Fruit fly (Drosophila melanogaster) whole organism, embryonic: ENCODE data around the gene Zip89B.

Experiments used
- CG10267 ChIP-seq: fragments of 200-800 bp; sonication (Bioruptor generic); optimal IDR thresholded peaks from 2 replicates; lab custom pipeline; 2018; ENCODE audit warnings: missing biosample characterization, mild to moderate bottlenecking, missing genetic modification characterization, moderate library complexity
- CG10959 ChIP-seq: fragments of 200-800 bp; sonication (Bioruptor generic); IDR thresholded peaks from 2 replicates; pipeline ENCODE4 v1.3.6; 2022; ENCODE audit warnings: missing biosample characterization, missing genetic modification characterization
- CG11695 ChIP-seq: fragments of 200-800 bp; sonication (Bioruptor generic); IDR thresholded peaks from 3 replicates; pipeline ENCODE4 v1.3.6; 2022; ENCODE audit warnings: missing biosample characterization, missing genetic modification characterization
- CG15696 ChIP-seq: fragments of 200-800 bp; sonication (Bioruptor generic); optimal IDR thresholded peaks from 2 replicates; lab custom pipeline; 2019; ENCODE audit warnings: missing biosample characterization, mild to moderate bottlenecking, missing genetic modification characterization, moderate library complexity
- CG1603 ChIP-seq: fragments of 200-800 bp; sonication (Bioruptor generic); optimal IDR thresholded peaks from 2 replicates; lab custom pipeline; 2019; ENCODE audit warnings: missing biosample characterization, mild to moderate bottlenecking, missing genetic modification characterization, moderate library complexity
- CG17385 ChIP-seq: fragments of 200-800 bp; sonication (Bioruptor generic); optimal IDR thresholded peaks from 3 replicates; lab custom pipeline; 2018; ENCODE audit warnings: missing biosample characterization, mild to moderate bottlenecking, missing genetic modification characterization
- CG2712 ChIP-seq: fragments of 200-800 bp; optimal IDR thresholded peaks from 3 replicates; lab custom pipeline; 2019; ENCODE audit warnings: missing biosample characterization, mild to moderate bottlenecking, missing genetic modification characterization, moderate library complexity
- CG30020 ChIP-seq: fragments of 200-800 bp; optimal IDR thresholded peaks from 2 replicates; lab custom pipeline; 2019; ENCODE audit warnings: missing biosample characterization, mild to moderate bottlenecking, missing genetic modification characterization, moderate library complexity
- CG32772 ChIP-seq: fragments of 200-800 bp; sonication (Bioruptor generic); IDR thresholded peaks from 2 replicates; pipeline ENCODE4 v1.3.6; 2022; ENCODE audit warnings: missing biosample characterization, missing genetic modification characterization
- CG4730 ChIP-seq: fragments of 200-800 bp; sonication (Bioruptor generic); IDR thresholded peaks from 2 replicates; pipeline ENCODE4 v1.3.6; 2022; ENCODE audit warnings: missing biosample characterization, missing genetic modification characterization
- CG5245 ChIP-seq: fragments of 200-800 bp; sonication (Bioruptor generic); optimal IDR thresholded peaks from 3 replicates; lab custom pipeline; 2016; ENCODE audit warnings: missing biosample characterization, missing genetic modification characterization
- CG6765 ChIP-seq: fragments of 200-800 bp; sonication (Bioruptor generic); optimal IDR thresholded peaks from 3 replicates; lab custom pipeline; 2017; ENCODE audit warnings: missing biosample characterization, mild to moderate bottlenecking, missing genetic modification characterization
- CG7556 ChIP-seq: fragments of 200-800 bp; sonication (Bioruptor generic); optimal IDR thresholded peaks from 2 replicates; lab custom pipeline; 2017; ENCODE audit warnings: missing biosample characterization, mild to moderate bottlenecking, missing genetic modification characterization
- CG7839 ChIP-seq: fragments of 200-800 bp; sonication (Bioruptor generic); optimal IDR thresholded peaks from 3 replicates; lab custom pipeline; 2018; ENCODE audit warnings: missing biosample characterization, mild to moderate bottlenecking, missing genetic modification characterization, moderate library complexity
- CG8388 ChIP-seq: fragments of 200-800 bp; sonication (Bioruptor generic); optimal IDR thresholded peaks from 2 replicates; lab custom pipeline; 2019; ENCODE audit warnings: missing biosample characterization, mild to moderate bottlenecking, missing genetic modification characterization, moderate library complexity
- CG9797 ChIP-seq: fragments of 200-800 bp; sonication (Bioruptor generic); optimal IDR thresholded peaks from 3 replicates; lab custom pipeline; 2018; ENCODE audit warnings: missing biosample characterization, mild to moderate bottlenecking, missing genetic modification characterization
- CkIIα-i1 ChIP-seq: fragments of 200-800 bp; sonication (Bioruptor generic); IDR thresholded peaks from 2 replicates; pipeline ENCODE4 v1.3.6; 2022; ENCODE audit warnings: missing biosample characterization, missing genetic modification characterization
- CrebB ChIP-seq: fragments of 200-800 bp; sonication (Bioruptor generic); optimal IDR thresholded peaks from 3 replicates; lab custom pipeline; 2018; ENCODE audit warnings: missing biosample characterization, mild to moderate bottlenecking, missing genetic modification characterization
- D ChIP-seq, 2 experiments: fragments of 200-800 bp in 1 of 2; fragments of >200 bp in 1 of 2; sonication (Bioruptor generic) in 1 of 2; optimal IDR thresholded peaks; 2 replicates in 1 of 2; 3 replicates in 1 of 2; lab custom pipeline; 2017; ENCODE audit warnings: mild to moderate bottlenecking in 1 of 2, missing biosample characterization in 1 of 2, missing genetic modification characterization in 1 of 2, missing genetic modification reagents in 1 of 2
- Dfd ChIP-seq, 2 experiments: fragments of >200 bp; optimal IDR thresholded peaks; 2 replicates each; lab custom pipeline; 2017; ENCODE audit warnings: missing biosample characterization in 2 of 2, missing genetic modification characterization in 2 of 2
- ERR ChIP-seq: fragments of 200-800 bp; sonication (Bioruptor generic); optimal IDR thresholded peaks from 2 replicates; lab custom pipeline; 2016; ENCODE audit warnings: missing biosample characterization, missing genetic modification characterization
- MESR4 ChIP-seq: fragments of 200-800 bp; sonication (Bioruptor generic); optimal IDR thresholded peaks from 2 replicates; lab custom pipeline; 2018; ENCODE audit warnings: missing biosample characterization, mild to moderate bottlenecking, missing genetic modification characterization, moderate library complexity
- Mrtf ChIP-seq: fragments of 200-800 bp; sonication (Bioruptor generic); IDR thresholded peaks from 3 replicates; pipeline ENCODE4 v1.3.6; 2022; ENCODE audit warnings: missing biosample characterization, missing genetic modification characterization
- Tbp ChIP-seq: fragments of >200 bp; optimal IDR thresholded peaks from 2 replicates; lab custom pipeline; 2018; ENCODE audit warnings: missing biosample characterization, missing genetic modification characterization
- abd-A ChIP-seq: fragments of 200-800 bp; sonication (Bioruptor generic); optimal IDR thresholded peaks from 3 replicates; lab custom pipeline; 2019; ENCODE audit warnings: missing biosample characterization, mild to moderate bottlenecking, missing genetic modification characterization, moderate library complexity
- aop ChIP-seq: fragments of 200-800 bp; sonication (Bioruptor generic); IDR thresholded peaks from 2 replicates; pipeline ENCODE4 v1.3.6; 2022; ENCODE audit warnings: missing biosample characterization, missing genetic modification characterization
- ato ChIP-seq: fragments of 200-800 bp; sonication (Bioruptor generic); IDR thresholded peaks from 2 replicates; pipeline ENCODE4 v1.3.6; 2022; ENCODE audit warnings: missing biosample characterization, missing genetic modification characterization; ENCODE audit not compliant: partially characterized antibody
- bcd ChIP-seq: fragments of 200-800 bp; sonication (Bioruptor generic); optimal IDR thresholded peaks from 2 replicates; lab custom pipeline; 2017; ENCODE audit warnings: missing biosample characterization, mild to moderate bottlenecking, missing genetic modification characterization
- cas ChIP-seq: fragments of 200-800 bp; sonication (Bioruptor generic); IDR thresholded peaks from 2 replicates; pipeline ENCODE4 v1.3.6; 2022; ENCODE audit warnings: missing biosample characterization, missing genetic modification characterization
- chn ChIP-seq: fragments of 200-800 bp; sonication (Bioruptor generic); optimal IDR thresholded peaks from 2 replicates; lab custom pipeline; 2016; ENCODE audit warnings: missing biosample characterization, missing genetic modification characterization
- cwo ChIP-seq: fragments of 200-800 bp; sonication (Bioruptor generic); optimal IDR thresholded peaks from 3 replicates; lab custom pipeline; 2017; ENCODE audit warnings: missing biosample characterization, missing genetic modification characterization, mild to moderate bottlenecking, moderate library complexity, missing genetic modification reagents
- da ChIP-seq: fragments of 200-800 bp; sonication (Bioruptor generic); optimal IDR thresholded peaks from 2 replicates; lab custom pipeline; 2016; ENCODE audit warnings: missing biosample characterization, missing genetic modification characterization
- dimm ChIP-seq: fragments of 200-800 bp; sonication (Bioruptor generic); IDR thresholded peaks from 2 replicates; pipeline ENCODE4 v1.3.6; 2022; ENCODE audit warnings: missing biosample characterization, missing genetic modification characterization
- dpn ChIP-seq, 2 experiments: fragments of 200-800 bp; sonication (Bioruptor generic); optimal IDR thresholded peaks; 3 replicates each; lab custom pipeline; 2016; ENCODE audit warnings: missing biosample characterization in 2 of 2, missing genetic modification characterization in 2 of 2
- eyg ChIP-seq: fragments of 200-800 bp; sonication (Bioruptor generic); optimal IDR thresholded peaks from 3 replicates; lab custom pipeline; 2016; ENCODE audit warnings: missing biosample characterization, missing genetic modification characterization
- fd3F ChIP-seq: fragments of 200-800 bp; sonication (Bioruptor generic); optimal IDR thresholded peaks from 2 replicates; lab custom pipeline; 2018; ENCODE audit warnings: missing biosample characterization, mild to moderate bottlenecking, missing genetic modification characterization, moderate library complexity
- fd96Cb ChIP-seq: fragments of 200-800 bp; sonication (Bioruptor generic); optimal IDR thresholded peaks from 2 replicates; lab custom pipeline; 2018; ENCODE audit warnings: missing biosample characterization, mild to moderate bottlenecking, missing genetic modification characterization, moderate library complexity
- gro ChIP-seq: fragments of 200-800 bp; sonication (Bioruptor generic); optimal IDR thresholded peaks from 2 replicates; lab custom pipeline; 2016; ENCODE audit warnings: missing biosample characterization, missing genetic modification characterization
- h ChIP-seq: fragments of >200 bp; optimal IDR thresholded peaks from 2 replicates; lab custom pipeline; 2017
- ind ChIP-seq: fragments of 200-800 bp; sonication (Bioruptor generic); optimal IDR thresholded peaks from 3 replicates; lab custom pipeline; 2016; ENCODE audit warnings: missing biosample characterization, missing genetic modification characterization
- kah ChIP-seq: fragments of 200-800 bp; sonication (Bioruptor generic); optimal IDR thresholded peaks from 2 replicates; lab custom pipeline; 2018; ENCODE audit warnings: missing biosample characterization, mild to moderate bottlenecking, missing genetic modification characterization
- mam ChIP-seq: fragments of 200-800 bp; sonication (Bioruptor generic); optimal IDR thresholded peaks from 3 replicates; lab custom pipeline; 2016; ENCODE audit warnings: missing biosample characterization, missing genetic modification characterization
- pzg ChIP-seq: fragments of 200-800 bp; sonication (Bioruptor generic); optimal IDR thresholded peaks from 3 replicates; lab custom pipeline; 2018; ENCODE audit warnings: missing biosample characterization, mild to moderate bottlenecking, missing genetic modification characterization, moderate library complexity
- shn ChIP-seq: fragments of 200-800 bp; sonication (Bioruptor generic); optimal IDR thresholded peaks from 3 replicates; lab custom pipeline; 2016; ENCODE audit warnings: missing biosample characterization, missing genetic modification characterization
- sim ChIP-seq: fragments of 200-800 bp; sonication (Bioruptor generic); IDR thresholded peaks from 2 replicates; pipeline ENCODE4 v1.3.6; 2022; ENCODE audit warnings: missing biosample characterization, missing genetic modification characterization
- so ChIP-seq: fragments of 200-800 bp; sonication (Bioruptor generic); IDR thresholded peaks from 3 replicates; pipeline ENCODE4 v1.3.6; 2022; ENCODE audit warnings: missing biosample characterization, missing genetic modification characterization
- stc ChIP-seq: fragments of 200-800 bp; sonication (Bioruptor generic); IDR thresholded peaks from 2 replicates; pipeline ENCODE4 v1.3.6; 2022; ENCODE audit warnings: missing biosample characterization, missing genetic modification characterization
- vfl ChIP-seq: fragments of 200-800 bp; sonication (Bioruptor generic); optimal IDR thresholded peaks from 2 replicates; lab custom pipeline; 2016; ENCODE audit warnings: missing biosample characterization, missing genetic modification characterization

The Zip89B gene

DNA sequence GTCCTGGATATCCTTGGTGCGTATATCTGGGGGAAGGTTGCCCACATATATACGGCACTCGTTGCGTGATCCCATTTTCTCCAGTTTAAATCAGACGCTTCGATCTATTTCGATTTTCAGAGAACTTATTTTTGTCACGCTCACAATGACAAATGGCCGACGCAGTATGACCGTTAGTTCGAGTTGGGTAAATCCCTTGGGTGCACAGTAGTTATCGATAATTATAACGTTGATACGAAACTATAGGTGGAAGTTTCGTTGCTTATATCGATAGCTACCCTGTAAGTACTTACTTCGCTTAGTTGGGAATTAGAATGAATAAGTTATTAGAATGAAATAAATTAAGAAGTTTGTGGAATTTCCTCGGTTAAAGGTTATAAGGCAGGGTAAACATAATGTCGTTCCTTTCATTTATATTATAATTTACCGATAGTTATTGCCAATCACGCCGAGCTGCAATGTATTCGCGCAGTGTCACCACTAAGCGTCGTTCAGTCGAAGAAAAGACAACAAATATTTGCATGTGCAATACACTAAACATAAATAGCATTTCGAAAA lies 36.3 kb downstream of the Zip89B start, which contains the start of the genes SF2 and pad (continued):
- TF ChIP-seq CG7556 (GFP tag; lab: Kevin White, UChicago) (peak; percentile 63), fd3F (GFP tag; lab: Kevin White, UChicago) (peak; percentile 65), kah (GFP tag; lab: Kevin White, UChicago) (no peak), CG8388 (GFP tag; lab: Kevin White, UChicago) (peak; percentile 45), dimm (GFP tag; lab: Robert Waterston, UW) (no peak), CG10267 (tag; lab: Kevin White, UChicago) (peak; percentile 82), CrebB (tag; lab: Kevin White, UChicago) (no peak), h (lab: Kevin White, UChicago) (no peak), CG5245 (GFP tag; lab: Kevin White, UChicago) (peak; percentile 7), so (GFP tag; lab: Robert Waterston, UW) (peak; percentile 61; the same call in 2 of the 3 replicates), Tbp (GFP tag; lab: Kevin White, UChicago) (peak; percentile 24), dpn (GFP tag; optimal IDR thresholded peaks at IDR 0.05; lab: Kevin White, UChicago) (peak; percentile 78 to 82), bcd (GFP tag; lab: Kevin White, UChicago) (peak; percentile 80), Mrtf (GFP tag; lab: Robert Waterston, UW) (no peak; the same call in 2 of the 3 replicates), stc (GFP tag; lab: Robert Waterston, UW) (no peak), sim (GFP tag; lab: Robert Waterston, UW) (0 out of 2 replicates have a peak, but pooled peaks have one; percentile 50), eyg (GFP tag; lab: Kevin White, UChicago) (peak; percentile 46), da (GFP tag; lab: Kevin White, UChicago) (peak; percentile 64), shn (GFP tag; lab: Kevin White, UChicago) (peak; percentile 61), CG2712 (tag; lab: Kevin White, UChicago) (peak; percentile 86), pzg (GFP tag; lab: Kevin White, UChicago) (peak; percentile 82), CG17385 (GFP tag; lab: Kevin White, UChicago) (peak; percentile 61), CG6765 (peak; percentile 20), aop (GFP tag; lab: Robert Waterston, UW) (no peak), CG1603 (tag; lab: Kevin White, UChicago) (peak; percentile 45), CG9797 (peak; percentile 89), CG7839 (peak; percentile 76), CG30020 (tag; lab: Kevin White, UChicago) (peak; percentile 82), cwo (GFP tag; lab: Kevin White, UChicago) (peak; percentile 34), D (optimal IDR thresholded peaks at IDR 0.05; lab: Kevin White, UChicago) (no peak), D (GFP tag; optimal IDR thresholded peaks at IDR 0.05; lab: Kevin White, UChicago) (peak; percentile 39), vfl (GFP tag; lab: Kevin White, UChicago) (peak; percentile 85), CkIIα-i1 (no peak), CG10959 (GFP tag; lab: Robert Waterston, UW) (peak; percentile 48; the same call in 1 of the 2 replicates), chn (GFP tag; lab: Kevin White, UChicago) (peak; percentile 87), abd-A (peak; percentile 85), mam (GFP tag; lab: Kevin White, UChicago) (peak; percentile 84), CG32772 (GFP tag; lab: Robert Waterston, UW) (peak; percentile 53), CG15696 (tag; lab: Kevin White, UChicago) (peak; percentile 86), CG11695 (GFP tag; lab: Robert Waterston, UW) (peak; percentile 40; the same call in 1 of the 3 replicates), gro (peak; percentile 81), CG4730 (GFP tag; lab: Robert Waterston, UW) (0 out of 2 replicates have a peak, but pooled peaks have one; percentile 39), ERR (peak; percentile 57), ind (GFP tag; lab: Kevin White, UChicago) (peak; percentile 81), Dfd (GFP tag; optimal IDR thresholded peaks at IDR 0.05; lab: Kevin White, UChicago) (no peak), cas (no peak), MESR4 (GFP tag; lab: Kevin White, UChicago) (peak; percentile 95), fd96Cb (tag; lab: Kevin White, UChicago) (peak; percentile 64), ato (GFP tag; lab: Robert Waterston, UW) (peak; percentile 68; the same call in 1 of the 2 replicates)
